Worm (Caenorhabditis elegans): Measurements from ENCODE around the gene fnip-2.
A peak's percentile ranks its signal among the peaks of the same experiment; 100 is the strongest.

Gene fnip-2

DNA sequence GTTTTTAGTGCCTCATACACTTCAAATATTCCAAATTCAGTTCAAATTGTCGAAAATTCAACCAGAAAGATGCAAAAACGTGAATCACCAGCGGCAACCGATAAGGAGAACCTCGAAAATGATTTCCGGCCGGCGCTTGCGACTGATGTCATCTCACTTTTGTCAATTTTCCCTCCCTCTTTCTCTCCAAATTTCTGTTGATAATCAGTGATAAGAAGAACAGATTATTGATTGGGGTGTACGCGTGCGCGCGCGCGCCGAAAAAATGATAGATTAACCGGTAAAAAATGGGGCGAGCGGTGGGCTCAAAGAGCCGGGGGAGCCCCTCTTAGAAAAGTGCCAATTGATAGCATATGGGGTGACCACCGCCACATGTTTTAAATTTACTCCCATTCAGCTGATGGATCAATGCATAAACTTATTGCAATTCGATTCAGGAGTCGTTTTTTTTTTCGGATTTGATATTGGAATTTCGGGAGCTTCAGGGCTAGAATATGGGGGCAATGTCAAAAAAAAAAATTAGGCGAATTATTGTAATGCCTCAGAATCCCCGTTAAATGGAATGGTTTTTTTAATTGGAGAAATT, 61.9 kb downstream of the fnip-2 start (continued):
- TF ChIP-seq Y53F4B.3 (GFP tag; IDR thresholded peaks at IDR 0.05), result no peak
- TF ChIP-seq dox-1 (GFP tag; IDR thresholded peaks at IDR 0.05), result peak; percentile 73
- no peak for TF ChIP-seq rpc-1 (optimal IDR thresholded peaks at IDR 0.05)
- no peak for TF ChIP-seq rpc-1 (tag; optimal IDR thresholded peaks at IDR 0.05)
- no peak for TF ChIP-seq ztf-28 (GFP tag; IDR thresholded peaks at IDR 0.05)
- TF ChIP-seq gei-17 (GFP tag; optimal IDR thresholded peaks at IDR 0.05), result no peak
- TF ChIP-seq ets-4 (GFP tag; optimal IDR thresholded peaks at IDR 0.05), result peak; percentile 12
- TF ChIP-seq zfh-2 (GFP tag; conservative IDR thresholded peaks at IDR 0.05), result 0 out of 2 replicates have a peak, but pooled peaks have one; percentile 53
- TF ChIP-seq hrde-1 (tag; optimal IDR thresholded peaks at IDR 0.05; ENCODE audit: borderline replicate concordance), result no peak
- no peak for TF ChIP-seq attf-3 (GFP tag; conservative IDR thresholded peaks at IDR 0.05)
- no peak for TF ChIP-seq F57C9.4 (tag; optimal IDR thresholded peaks at IDR 0.05)
- no peak for TF ChIP-seq madf-6 (GFP tag; IDR thresholded peaks at IDR 0.05)
- no peak for TF ChIP-seq ZK185.1 (tag; optimal IDR thresholded peaks at IDR 0.05; ENCODE audit: poor library complexity, severe bottlenecking)
